Fruit fly (Drosophila melanogaster): Measurements from ENCODE around the gene QC.

DNA sequence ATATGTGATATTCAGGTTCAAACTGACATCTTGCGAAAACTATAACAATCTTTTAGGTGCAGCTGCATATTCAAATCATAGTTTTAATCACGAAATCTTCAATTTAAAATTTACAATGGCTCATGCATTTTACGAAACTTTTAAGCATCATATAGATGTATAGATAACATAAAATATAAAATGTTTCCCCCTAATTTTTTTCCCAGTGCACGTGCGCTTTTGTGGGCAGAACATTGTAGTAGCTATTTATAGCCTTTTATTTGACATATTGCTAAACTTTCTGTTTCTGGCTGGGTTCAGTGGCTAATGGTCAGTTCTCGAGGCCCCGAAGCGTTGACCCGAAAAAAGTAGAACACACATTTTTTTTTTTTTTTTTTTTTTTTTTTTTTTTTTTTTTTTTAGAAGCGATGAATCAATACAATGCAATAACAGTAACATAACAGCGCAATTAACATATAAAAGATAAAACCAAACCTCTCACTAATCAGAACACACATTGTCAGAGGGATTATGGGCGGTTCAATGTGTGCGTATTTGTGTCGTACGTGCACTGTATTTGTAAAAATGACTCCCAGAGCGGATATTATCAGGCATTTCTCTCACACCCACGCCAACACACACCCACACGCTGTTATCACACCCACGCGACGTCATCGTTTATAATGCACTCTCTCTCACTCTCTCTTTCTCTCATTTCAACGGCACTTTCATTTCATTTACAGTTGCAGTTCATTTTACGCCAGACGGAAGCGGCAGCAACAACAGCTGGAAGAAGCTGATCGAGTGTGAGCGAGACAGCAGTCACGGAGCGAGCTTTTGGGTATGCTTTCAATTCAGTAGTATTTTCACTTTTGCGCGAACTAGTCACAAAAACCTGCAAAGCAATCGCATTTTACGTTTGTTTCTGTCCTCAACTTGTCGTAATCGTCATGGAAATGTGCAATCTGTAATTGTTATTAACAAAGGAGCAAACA lies 24.0 kb upstream of the QC start:
- TF ChIP-seq Myc (optimal IDR thresholded peaks at IDR 0.05) (no peak), psq (optimal IDR thresholded peaks at IDR 0.05) (no peak), h (optimal IDR thresholded peaks at IDR 0.05) (no peak), ttk (optimal IDR thresholded peaks at IDR 0.05) (no peak), insv (optimal IDR thresholded peaks at IDR 0.05) (no peak), Sin3A (optimal IDR thresholded peaks at IDR 0.05) (no peak)

Data from Kc167 (cell line).